Worm (Caenorhabditis elegans): ENCODE results near the gene F41G3.18.

Gene F41G3.18

DNA sequence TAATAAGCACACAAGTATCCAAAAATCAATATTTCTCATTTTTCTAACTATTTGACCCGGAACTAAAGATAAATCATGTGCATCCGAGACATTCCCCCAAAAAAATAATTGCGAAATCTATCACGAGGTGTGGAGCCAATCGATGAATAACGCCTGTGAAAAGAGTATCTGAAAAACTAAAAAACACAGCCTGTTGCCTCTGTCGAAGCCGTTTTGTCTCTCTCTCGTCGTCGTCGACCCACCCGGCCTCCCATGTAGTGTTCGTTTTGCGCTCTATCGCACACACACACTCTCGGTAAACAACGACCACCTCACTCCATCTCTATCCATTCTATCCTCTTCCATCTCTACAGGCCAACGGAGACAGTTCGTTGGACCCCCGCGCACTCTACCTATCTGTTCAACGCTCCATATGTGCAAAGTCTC is 14.6 kb downstream of the F41G3.18 start (continued):
- peak; percentile 19 for TF ChIP-seq nhr-23 (tag; optimal IDR thresholded peaks at IDR 0.05)
- TF ChIP-seq fos-1 (tag; optimal IDR thresholded peaks at IDR 0.05): no peak
- TF ChIP-seq lin-15B (tag; optimal IDR thresholded peaks at IDR 0.05): peak; percentile 77

DNA sequence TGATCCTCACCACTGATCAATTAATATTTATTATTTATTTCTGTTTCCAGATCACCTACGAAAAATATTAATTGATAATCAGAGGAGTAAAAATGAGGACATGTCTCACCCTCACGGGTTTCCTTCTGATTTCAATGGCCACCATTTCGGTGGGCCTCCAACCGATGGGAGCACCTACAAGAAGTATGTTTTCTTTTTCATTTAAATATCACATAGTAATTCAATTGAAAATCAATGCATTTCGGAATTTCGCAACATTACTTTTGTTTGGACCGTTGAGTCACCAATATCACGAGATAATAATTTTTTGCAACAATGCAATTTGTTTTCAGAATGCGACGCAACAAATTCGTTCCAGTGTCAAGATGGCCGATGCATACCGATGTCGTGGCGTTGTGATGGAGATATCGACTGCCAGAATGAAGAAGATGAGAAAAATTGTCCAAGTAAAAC is 15.3 kb downstream of the F41G3.18 start, which contains the start of gene gldi-2:
gldi-2 (plus strand) TSS at position 51 of the 453 bp plus-strand sequence.
- TF ChIP-seq egl-27 (tag; optimal IDR thresholded peaks at IDR 0.05): no peak
- no peak for TF ChIP-seq lsy-12 (tag; optimal IDR thresholded peaks at IDR 0.05)
- no peak for TF ChIP-seq nhr-23 (tag; optimal IDR thresholded peaks at IDR 0.05)
- TF ChIP-seq nhr-12 (tag; optimal IDR thresholded peaks at IDR 0.05): no peak
- no peak for TF ChIP-seq nhr-43 (tag; optimal IDR thresholded peaks at IDR 0.05; ENCODE audit: poor library complexity, severe bottlenecking)
- TF ChIP-seq sea-2 (GFP tag; optimal IDR thresholded peaks at IDR 0.05): no peak
- no peak for TF ChIP-seq ztf-11 (tag; optimal IDR thresholded peaks at IDR 0.05)
- TF ChIP-seq unc-62 (GFP tag; optimal IDR thresholded peaks at IDR 0.05): no peak
- no peak for TF ChIP-seq ceh-28 (tag; optimal IDR thresholded peaks at IDR 0.05)
- TF ChIP-seq hmg-11 (tag; optimal IDR thresholded peaks at IDR 0.05): no peak
- TF ChIP-seq unc-39 (tag; optimal IDR thresholded peaks at IDR 0.05): no peak
- no peak for TF ChIP-seq jun-1 (tag; optimal IDR thresholded peaks at IDR 0.05)
- no peak for TF ChIP-seq nhr-77 (tag; optimal IDR thresholded peaks at IDR 0.05)
- no peak for TF ChIP-seq nhr-28 (tag; optimal IDR thresholded peaks at IDR 0.05)
- TF ChIP-seq nhr-67 (tag; optimal IDR thresholded peaks at IDR 0.05): no peak
- no peak for TF ChIP-seq aly-2 (tag; optimal IDR thresholded peaks at IDR 0.05)
- no peak for TF ChIP-seq ZK546.5 (tag; optimal IDR thresholded peaks at IDR 0.05)
- no peak for TF ChIP-seq daf-12 (tag; optimal IDR thresholded peaks at IDR 0.05)

DNA sequence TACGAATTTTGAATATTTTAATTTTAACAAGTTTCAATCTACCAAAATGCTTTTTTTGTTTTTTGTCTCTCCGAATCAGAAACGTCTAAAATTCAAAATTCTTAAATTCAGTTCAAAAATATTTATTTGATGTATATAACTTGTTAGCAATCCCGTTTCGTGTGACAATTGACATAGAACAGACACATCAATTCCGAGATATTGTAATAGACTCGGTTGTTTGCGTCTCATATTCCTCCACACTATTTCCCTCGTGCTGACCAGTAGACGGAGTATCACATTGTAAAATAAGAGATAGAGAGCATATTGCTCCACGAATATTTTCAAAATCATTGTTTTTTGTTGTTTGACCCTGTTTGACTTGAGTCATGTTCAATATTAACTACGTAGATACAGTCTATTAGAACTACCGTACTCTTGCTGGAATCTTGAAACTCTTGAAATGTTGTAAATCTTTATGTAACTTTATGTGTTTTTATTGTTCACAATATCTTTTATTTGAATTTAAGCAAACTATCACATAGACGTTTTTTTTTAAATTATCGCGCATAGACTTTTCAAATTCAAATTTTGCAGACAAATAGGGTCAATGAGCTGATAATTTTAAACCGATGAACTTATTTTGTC is 20.7 kb downstream of the F41G3.18 start, which contains the start of gene T13C2.3:
T13C2.3 (plus strand) TSS at position 577 of the 627 bp plus-strand sequence.
- no peak for TF ChIP-seq egl-5 (tag; optimal IDR thresholded peaks at IDR 0.05)
- TF ChIP-seq ceh-82 (tag; optimal IDR thresholded peaks at IDR 0.05): no peak
- TF ChIP-seq jun-1 (tag; optimal IDR thresholded peaks at IDR 0.05): no peak
- TF ChIP-seq mdl-1 (tag; optimal IDR thresholded peaks at IDR 0.05): no peak
- no peak for TF ChIP-seq nhr-77 (tag; optimal IDR thresholded peaks at IDR 0.05)
- no peak for TF ChIP-seq nhr-12 (tag; optimal IDR thresholded peaks at IDR 0.05)
- no peak for TF ChIP-seq pha-4 (tag; optimal IDR thresholded peaks at IDR 0.05)
- no peak for TF ChIP-seq elt-3 (tag; optimal IDR thresholded peaks at IDR 0.05)
- no peak for TF ChIP-seq unc-39 (tag; optimal IDR thresholded peaks at IDR 0.05)
- TF ChIP-seq tbx-2 (tag; optimal IDR thresholded peaks at IDR 0.05): no peak
- TF ChIP-seq ztf-4 (tag; optimal IDR thresholded peaks at IDR 0.05): no peak
- no peak for TF ChIP-seq nhr-23 (tag; optimal IDR thresholded peaks at IDR 0.05)
- no peak for TF ChIP-seq nhr-11 (tag; optimal IDR thresholded peaks at IDR 0.05)
- no peak for TF ChIP-seq sea-2 (GFP tag; optimal IDR thresholded peaks at IDR 0.05)
- TF ChIP-seq ceh-9 (tag; optimal IDR thresholded peaks at IDR 0.05): no peak
- no peak for TF ChIP-seq ZK546.5 (tag; optimal IDR thresholded peaks at IDR 0.05)
- no peak for TF ChIP-seq daf-12 (tag; optimal IDR thresholded peaks at IDR 0.05)
- TF ChIP-seq elt-2 (tag; optimal IDR thresholded peaks at IDR 0.05): no peak

DNA sequence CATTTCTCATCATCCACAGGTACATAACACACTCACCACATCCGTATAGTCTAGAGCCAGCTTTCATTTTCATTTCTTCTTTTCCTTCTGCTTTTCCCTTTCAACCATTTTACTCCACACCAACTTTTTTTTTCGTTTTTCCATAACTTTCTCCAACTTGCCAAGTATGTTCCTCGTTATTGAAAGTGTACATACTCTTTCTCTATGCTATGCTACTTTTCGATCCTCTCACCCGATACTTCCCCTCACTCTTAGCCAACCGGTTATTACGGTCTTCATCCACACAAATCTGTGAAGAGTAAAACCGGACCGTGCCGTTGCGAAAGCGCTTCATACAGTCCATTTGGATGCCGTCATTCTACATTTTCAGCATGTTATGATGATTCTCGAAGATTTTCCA is 23.8 kb downstream of the F41G3.18 start, which contains the start of gene T13C2.2:
T13C2.2 (plus strand) TSS at position 301 of the 400 bp plus-strand sequence.
- TF ChIP-seq egl-27 (tag; optimal IDR thresholded peaks at IDR 0.05) (no peak), nhr-12 (tag; optimal IDR thresholded peaks at IDR 0.05) (no peak), unc-39 (tag; optimal IDR thresholded peaks at IDR 0.05) (no peak), ztf-4 (tag; optimal IDR thresholded peaks at IDR 0.05) (no peak), fkh-2 (tag; optimal IDR thresholded peaks at IDR 0.05) (no peak), ZK546.5 (tag; optimal IDR thresholded peaks at IDR 0.05) (no peak), nhr-67 (tag; optimal IDR thresholded peaks at IDR 0.05) (no peak), elt-2 (tag; optimal IDR thresholded peaks at IDR 0.05) (no peak), mdl-1 (tag; optimal IDR thresholded peaks at IDR 0.05) (no peak), ceh-28 (tag; optimal IDR thresholded peaks at IDR 0.05) (no peak), lin-39 (tag; optimal IDR thresholded peaks at IDR 0.05) (no peak), jun-1 (tag; optimal IDR thresholded peaks at IDR 0.05) (no peak), eor-1 (tag; optimal IDR thresholded peaks at IDR 0.05) (no peak), mml-1 (tag; optimal IDR thresholded peaks at IDR 0.05) (no peak)
